Fruit fly (Drosophila melanogaster): Measurements from ENCODE around the gene CG2202.
A peak's percentile ranks its signal among the peaks of the same experiment; 100 is the strongest.

The CG2202 gene

DNA sequence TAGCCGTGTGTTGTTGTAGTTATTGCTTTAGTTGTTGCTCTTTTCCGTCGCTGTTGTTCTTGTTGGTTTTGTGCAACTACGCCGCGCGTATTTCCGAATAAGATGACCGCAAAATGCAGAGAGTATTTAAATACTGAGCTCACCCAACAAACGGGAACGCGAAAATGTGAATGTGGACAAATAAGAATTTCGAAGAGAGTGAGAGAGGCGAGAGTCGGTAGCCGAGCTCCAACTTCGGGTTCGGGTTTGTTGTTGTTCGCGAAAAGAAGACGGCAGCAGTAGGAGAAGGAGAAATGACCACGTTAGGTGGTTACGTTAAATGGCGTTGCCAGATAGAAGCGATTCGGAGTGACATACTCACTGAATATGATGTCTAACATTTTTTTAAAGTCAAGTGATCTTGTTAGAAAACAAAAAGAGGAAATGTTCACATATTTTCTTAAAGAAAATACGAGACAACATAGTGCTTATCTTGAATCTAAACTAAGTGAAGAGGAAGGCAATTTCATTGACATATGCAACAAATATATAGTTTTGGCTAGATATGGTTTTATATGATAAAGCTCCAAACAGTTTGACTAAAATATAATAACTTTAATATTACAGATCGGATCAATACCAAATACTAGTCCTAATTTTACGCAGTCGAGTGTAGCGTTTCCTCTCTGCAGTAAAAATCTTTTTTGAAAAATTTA, 41.7 kb upstream of the CG2202 start (continued):
- TF ChIP-seq Antp (GFP tag; optimal IDR thresholded peaks at IDR 0.05) (no peak), vfl (GFP tag; optimal IDR thresholded peaks at IDR 0.05) (no peak), pan (optimal IDR thresholded peaks at IDR 0.05) (no peak), pan (GFP tag; optimal IDR thresholded peaks at IDR 0.05 in 1 of 2, IDR thresholded peaks at IDR 0.05 in 1 of 2) (no peak), ftz-f1 (GFP tag; optimal IDR thresholded peaks at IDR 0.05) (no peak), CG8924 (tag; optimal IDR thresholded peaks at IDR 0.05) (no peak), CG3281 (GFP tag; optimal IDR thresholded peaks at IDR 0.05) (no peak), CG11093 (GFP tag; IDR thresholded peaks at IDR 0.05) (no peak), Pdp1 (GFP tag; optimal IDR thresholded peaks at IDR 0.05) (no peak), CG13287 (GFP tag; IDR thresholded peaks at IDR 0.05; ENCODE audit: partially characterized antibody) (0 out of 2 replicates have a peak, but pooled peaks have one; percentile 10), CG10431 (GFP tag; optimal IDR thresholded peaks at IDR 0.05) (no peak), luna (GFP tag; optimal IDR thresholded peaks at IDR 0.05) (no peak), stc (GFP tag; IDR thresholded peaks at IDR 0.05) (peak; percentile 9; the same call in 1 of the 2 replicates), Hand (GFP tag; optimal IDR thresholded peaks at IDR 0.05) (no peak), CG12155 (GFP tag; optimal IDR thresholded peaks at IDR 0.05) (no peak), trh (GFP tag; optimal IDR thresholded peaks at IDR 0.05) (no peak), ci (GFP tag; IDR thresholded peaks at IDR 0.05) (no peak), CG8944 (GFP tag; optimal IDR thresholded peaks at IDR 0.05) (no peak), dpn (GFP tag; optimal IDR thresholded peaks at IDR 0.05) (no peak), sima (GFP tag; optimal IDR thresholded peaks at IDR 0.05) (no peak), shn (GFP tag; optimal IDR thresholded peaks at IDR 0.05) (no peak), psq (GFP tag; optimal IDR thresholded peaks at IDR 0.05) (no peak), scrt (GFP tag; optimal IDR thresholded peaks at IDR 0.05) (no peak), Dref (GFP tag; IDR thresholded peaks at IDR 0.05) (no peak), CHES-1-like (GFP tag; optimal IDR thresholded peaks at IDR 0.05) (no peak), ap (GFP tag; IDR thresholded peaks at IDR 0.05) (no peak), pzg (GFP tag; optimal IDR thresholded peaks at IDR 0.05) (peak; percentile 19), CG17385 (GFP tag; optimal IDR thresholded peaks at IDR 0.05) (no peak), cas (GFP tag; IDR thresholded peaks at IDR 0.05) (no peak), disco-r (GFP tag; optimal IDR thresholded peaks at IDR 0.05) (no peak), CG15479 (GFP tag; optimal IDR thresholded peaks at IDR 0.05) (peak; percentile 19), gsb-n (tag; optimal IDR thresholded peaks at IDR 0.05) (no peak), Oli (tag; optimal IDR thresholded peaks at IDR 0.05) (no peak), Atf-2 (GFP tag; optimal IDR thresholded peaks at IDR 0.05) (no peak), ttk (GFP tag; IDR thresholded peaks at IDR 0.05) (no peak), cad (GFP tag; optimal IDR thresholded peaks at IDR 0.05) (no peak), row (GFP tag; IDR thresholded peaks at IDR 0.05) (peak; percentile 42; the same call in 1 of the 3 replicates), lab (GFP tag; optimal IDR thresholded peaks at IDR 0.05) (peak; percentile 6), yki (optimal IDR thresholded peaks at IDR 0.05) (no peak), CG2199 (GFP tag; IDR thresholded peaks at IDR 0.05) (no peak), lola (GFP tag; optimal IDR thresholded peaks at IDR 0.05) (no peak), Dll (GFP tag; IDR thresholded peaks at IDR 0.05; ENCODE audit: partially characterized antibody) (no peak), ems (GFP tag; optimal IDR thresholded peaks at IDR 0.05) (no peak), grn (GFP tag; optimal IDR thresholded peaks at IDR 0.05) (no peak), CG2202 (tag; optimal IDR thresholded peaks at IDR 0.05) (no peak), Ssrp (tag; optimal IDR thresholded peaks at IDR 0.05) (no peak), sim (GFP tag; IDR thresholded peaks at IDR 0.05) (no peak), D19A (tag; optimal IDR thresholded peaks at IDR 0.05) (no peak), chinmo (GFP tag; IDR thresholded peaks at IDR 0.05; ENCODE audit: partially characterized antibody) (peak; percentile 74; the same call in 2 of the 4 replicates)
